Worm (Caenorhabditis elegans) whole organism, L3 larva: ENCODE measurements around the gene nceh-1.
A peak's percentile ranks its signal among the peaks of the same experiment; 100 is the strongest.

Experiments
- aly-2 ChIP-seq: fragments of 150-350 bp; optimal IDR thresholded peaks from 2 replicates; lab custom pipeline; 2014; ENCODE audit warnings: missing biosample characterization, missing genetic modification characterization
- ama-1 ChIP-seq: fragments of 150-350 bp; optimal IDR thresholded peaks from 2 replicates; lab custom pipeline; 2018
- ceh-16 ChIP-seq: sonication (generic microtip); optimal IDR thresholded peaks from 2 replicates; lab custom pipeline; 2017; ENCODE audit warnings: missing biosample characterization, missing genetic modification characterization
- ceh-28 ChIP-seq: fragments of 150-350 bp; optimal IDR thresholded peaks from 2 replicates; lab custom pipeline; 2014; ENCODE audit warnings: missing biosample characterization, missing genetic modification reagents, missing genetic modification characterization
- ceh-82 ChIP-seq: fragments of 150-350 bp; optimal IDR thresholded peaks from 2 replicates; lab custom pipeline; 2014; ENCODE audit warnings: missing biosample characterization, missing genetic modification characterization
- daf-12 ChIP-seq: fragments of 150-350 bp; optimal IDR thresholded peaks from 2 replicates; lab custom pipeline; 2014; ENCODE audit warnings: missing biosample characterization, missing genetic modification reagents, missing genetic modification characterization
- elt-1 ChIP-seq: fragments of 150-350 bp; optimal IDR thresholded peaks from 2 replicates; lab custom pipeline; 2014; ENCODE audit warnings: missing biosample characterization, missing genetic modification characterization
- elt-2 ChIP-seq: sonication (generic microtip); optimal IDR thresholded peaks from 2 replicates; lab custom pipeline; 2016; ENCODE audit warnings: missing genetic modification reagents, mild to moderate bottlenecking, missing genetic modification characterization, missing compliant biosample characterization
- elt-3 ChIP-seq, 3 experiments: fragments of 150-350 bp in 1 of 3; sonication (generic microtip) in 2 of 3; optimal IDR thresholded peaks; 2 replicates in 2 of 3; 4 replicates in 1 of 3; lab custom pipeline; 2014 to 2017; ENCODE audit warnings: missing biosample characterization in 3 of 3, missing genetic modification characterization in 3 of 3
- fkh-10 ChIP-seq: sonication (generic microtip); optimal IDR thresholded peaks from 2 replicates; lab custom pipeline; 2017; ENCODE audit warnings: missing biosample characterization, missing genetic modification reagents, missing genetic modification characterization
- jun-1 ChIP-seq: fragments of 150-350 bp; optimal IDR thresholded peaks from 2 replicates; lab custom pipeline; 2014; ENCODE audit warnings: missing biosample characterization, missing genetic modification reagents, missing genetic modification characterization
- nhr-11 ChIP-seq: fragments of 150-350 bp; optimal IDR thresholded peaks from 2 replicates; lab custom pipeline; 2014; ENCODE audit warnings: missing biosample characterization, missing genetic modification characterization
- nhr-12 ChIP-seq: fragments of 150-350 bp; optimal IDR thresholded peaks from 2 replicates; lab custom pipeline; 2014; ENCODE audit warnings: missing biosample characterization, missing genetic modification characterization
- nhr-23 ChIP-seq: fragments of 150-350 bp; optimal IDR thresholded peaks from 2 replicates; lab custom pipeline; 2014; ENCODE audit warnings: missing biosample characterization, missing genetic modification reagents, missing genetic modification characterization
- nhr-25 ChIP-seq: sonication (generic microtip); optimal IDR thresholded peaks from 2 replicates; lab custom pipeline; 2017; ENCODE audit warnings: missing biosample characterization, missing genetic modification characterization
- nhr-43 ChIP-seq: sonication (generic microtip); optimal IDR thresholded peaks from 2 replicates; lab custom pipeline; 2016; ENCODE audit warnings: mild to moderate bottlenecking, missing genetic modification characterization, missing compliant biosample characterization; ENCODE audit not compliant: poor library complexity, severe bottlenecking
- pha-4 ChIP-seq: fragments of 150-350 bp; optimal IDR thresholded peaks from 2 replicates; lab custom pipeline; 2014; ENCODE audit warnings: missing biosample characterization, missing genetic modification reagents, missing genetic modification characterization
- pqm-1 ChIP-seq: fragments of 150-350 bp; optimal IDR thresholded peaks from 2 replicates; lab custom pipeline; 2017; ENCODE audit warnings: missing biosample characterization, missing genetic modification characterization, inconsistent platforms
- skn-1 ChIP-seq: fragments of 150-350 bp; optimal IDR thresholded peaks from 2 replicates; lab custom pipeline; 2014; ENCODE audit warnings: missing biosample characterization, missing genetic modification characterization
- unc-39 ChIP-seq: sonication (generic microtip); optimal IDR thresholded peaks from 4 replicates; lab custom pipeline; 2017; ENCODE audit warnings: missing biosample characterization, missing genetic modification characterization
- unc-62 ChIP-seq: fragments of 150-350 bp; sonication (generic microtip); optimal IDR thresholded peaks from 4 replicates; lab custom pipeline; 2014; ENCODE audit warnings: missing biosample characterization, missing genetic modification reagents, missing genetic modification characterization
- zag-1 ChIP-seq: fragments of 150-350 bp; optimal IDR thresholded peaks from 2 replicates; lab custom pipeline; 2014; ENCODE audit warnings: missing biosample characterization, missing genetic modification characterization
- ztf-11 ChIP-seq: fragments of 150-350 bp; optimal IDR thresholded peaks from 2 replicates; lab custom pipeline; 2014; ENCODE audit warnings: missing biosample characterization, missing genetic modification characterization

Gene nceh-1

DNA sequence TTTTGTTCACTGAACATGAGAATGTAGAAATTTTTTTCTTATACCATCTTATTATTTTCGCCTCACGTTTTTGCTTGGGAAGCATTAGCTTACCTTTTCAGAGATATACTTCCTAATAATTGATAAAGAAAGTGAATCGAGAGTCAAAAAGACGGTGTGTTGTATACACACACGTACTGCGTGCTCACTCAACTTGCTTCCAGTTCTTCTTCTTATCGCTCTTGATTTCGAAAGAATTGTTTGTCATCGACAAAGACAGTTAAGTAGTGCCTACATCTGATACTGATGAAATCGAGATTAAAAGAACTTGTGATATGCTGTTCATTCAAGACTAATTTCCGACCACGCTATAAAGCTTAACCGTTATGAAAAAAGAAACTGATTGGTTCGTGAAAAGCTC lies 33.4 kb downstream of the nceh-1 start, which contains the start of gene C25F9.5:
TSS of gene C25F9.5 (minus strand) at position 195 of the 400 bp plus-strand sequence.
- TF ChIP-seq elt-3 (tag; optimal IDR thresholded peaks at IDR 0.05; lab: Kevin White, UChicago) (no peak), nhr-25 (tag; lab: Kevin White, UChicago) (no peak), jun-1 (tag; lab: Kevin White, UChicago) (peak; percentile 64), nhr-11 (no peak), pqm-1 (tag; lab: Kevin White, UChicago) (peak; percentile 58), elt-2 (tag; lab: Kevin White, UChicago) (peak; percentile 81), skn-1 (tag; lab: Kevin White, UChicago) (no peak), ztf-11 (tag; lab: Kevin White, UChicago) (no peak), pha-4 (tag; lab: Kevin White, UChicago) (peak; percentile 28), fkh-10 (GFP tag; lab: Kevin White, UChicago) (no peak), unc-39 (no peak), nhr-23 (tag; lab: Kevin White, UChicago) (no peak)

DNA sequence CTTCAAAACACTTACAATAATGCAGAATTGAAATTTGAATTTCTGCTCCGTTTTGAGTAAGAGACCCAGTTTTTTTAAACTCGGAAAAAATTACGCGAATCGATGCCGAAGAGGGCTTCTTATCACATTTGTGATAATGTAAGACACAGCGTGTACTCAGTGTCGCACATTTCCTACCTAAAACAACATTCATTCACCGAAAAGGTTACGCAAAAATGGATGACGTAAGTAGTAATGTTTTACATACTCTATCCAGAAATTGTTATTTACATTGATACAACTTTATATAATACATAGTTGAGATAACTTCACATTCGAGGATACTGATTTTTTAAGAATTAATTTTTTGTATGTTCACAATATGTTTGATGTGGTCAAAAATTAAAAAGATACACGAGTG lies 39.2 kb downstream of the nceh-1 start, which contains the start of the genes C25F9.4 and C25F9.9:
TSS of gene C25F9.4 (minus strand) at position 101 of the 400 bp plus-strand sequence.
TSS of gene C25F9.9 (plus strand) at position 137 of the 400 bp plus-strand sequence.
- TF ChIP-seq ceh-82 (tag; lab: Kevin White, UChicago) (no peak), ama-1 (no peak), elt-2 (tag; lab: Kevin White, UChicago) (peak; percentile 48), unc-39 (no peak)

- TF ChIP-seq zag-1 = no peak
- peak; percentile 42 for TF ChIP-seq elt-2 (tag; lab: Kevin White, UChicago)
Measured at ce11 chrV:19417836-19418235, 40.6 kb downstream of the nceh-1 start, which contains the start of gene C25F9.15. Gene C25F9.15 (plus strand): TSS chrV:19418136.

DNA sequence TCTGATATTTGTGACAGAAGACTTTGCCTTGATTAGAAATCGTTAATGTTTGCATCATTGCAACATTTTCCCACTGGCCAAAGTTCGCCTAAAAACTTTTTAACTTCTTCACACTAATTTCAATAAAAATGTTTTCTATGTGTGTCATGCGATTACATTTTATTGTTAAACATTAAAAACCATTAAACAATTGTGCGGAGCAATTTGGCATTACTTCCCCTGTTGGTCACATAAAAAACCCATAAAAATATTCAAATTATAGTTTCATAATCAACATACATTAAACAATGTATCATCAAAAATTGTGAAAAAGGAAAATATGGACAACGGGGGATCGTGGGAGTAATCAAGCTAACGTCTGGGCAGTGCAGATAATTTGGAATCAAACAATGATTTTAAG lies 42.1 kb downstream of the nceh-1 start:
- TF ChIP-seq elt-2 (tag; lab: Kevin White, UChicago) (peak; percentile 65), pqm-1 (tag; lab: Kevin White, UChicago) (peak; percentile 7)

DNA sequence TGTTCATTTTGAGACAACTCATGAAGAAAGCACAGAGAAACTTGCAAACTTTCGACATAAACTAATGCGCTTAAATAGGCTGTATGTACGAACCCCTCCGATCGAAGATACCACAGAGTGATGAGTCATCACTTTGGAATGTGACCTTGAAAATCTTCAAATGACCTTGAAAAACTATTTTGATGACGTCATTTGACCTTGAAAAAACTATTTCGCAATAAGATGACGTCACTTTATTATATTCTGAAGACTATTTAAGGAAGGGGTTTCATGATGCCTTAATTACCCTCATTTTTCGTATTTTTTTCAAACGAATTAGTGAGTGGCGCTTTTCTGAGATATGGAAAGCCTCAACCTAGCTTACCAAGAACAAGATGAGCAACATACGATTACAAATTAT lies 43.9 kb downstream of the nceh-1 start, which contains the start of gene C25F9.2:
TSS of gene C25F9.2 (plus strand) at position 341 of the 400 bp plus-strand sequence.
- TF ChIP-seq nhr-25 (tag; lab: Kevin White, UChicago) (peak; percentile 57), elt-1 (tag; lab: Kevin White, UChicago) (no peak)
- TF ChIP-seq, all 47 proteins: peak for 1

ce11 chrV:19428097-19428496 lies 50.9 kb downstream of the nceh-1 start:
- TF ChIP-seq ceh-28 (tag; lab: Kevin White, UChicago) (no peak), elt-1 (tag; lab: Kevin White, UChicago) (peak; percentile 86), nhr-25 (tag; lab: Kevin White, UChicago) (peak; percentile 29), nhr-43 (peak; percentile 27)

DNA sequence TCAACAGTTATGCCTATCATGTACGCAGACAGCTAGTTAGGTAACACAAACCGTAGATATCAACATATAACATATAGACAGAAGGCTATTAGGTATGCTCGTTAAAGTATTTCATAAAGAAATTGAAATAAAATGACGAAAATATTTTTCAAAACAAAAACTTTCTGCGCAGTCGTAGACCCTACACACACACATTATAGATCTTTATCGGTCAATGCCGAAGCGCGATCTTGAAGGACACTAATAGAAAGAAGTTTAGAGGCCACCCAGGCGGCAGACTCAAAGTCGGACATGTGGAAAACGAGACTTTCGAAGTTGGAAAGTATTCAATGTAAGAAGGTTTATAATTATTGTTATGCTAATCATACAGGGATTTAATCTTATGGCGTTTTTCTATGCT lies 51.7 kb downstream of the nceh-1 start:
- TF ChIP-seq nhr-23 (tag; lab: Kevin White, UChicago) (no peak), nhr-25 (tag; lab: Kevin White, UChicago) (peak; percentile 32), elt-1 (tag; lab: Kevin White, UChicago) (peak; percentile 95)

DNA sequence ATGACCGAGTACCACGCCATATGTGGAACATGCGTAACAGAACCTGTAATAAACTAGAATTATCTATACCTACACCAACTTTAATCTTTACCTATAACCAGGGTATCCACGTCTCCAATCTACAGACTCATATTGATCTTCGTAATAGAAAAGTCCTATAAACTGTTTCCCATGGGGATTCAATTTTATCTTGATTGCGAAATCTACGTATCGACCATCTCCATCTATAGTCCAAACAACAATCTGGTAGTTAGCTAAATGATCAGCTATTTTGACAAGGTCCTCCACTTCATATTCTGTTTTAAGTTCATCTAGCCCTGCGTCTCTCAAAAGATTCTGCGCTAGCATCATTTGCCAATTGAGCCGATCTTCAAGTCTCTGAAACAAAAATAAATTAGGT lies 52.4 kb downstream of the nceh-1 start:
- peak; percentile 53 for TF ChIP-seq nhr-25 (tag; lab: Kevin White, UChicago)
- TF ChIP-seq aly-2 (tag; lab: Kevin White, UChicago) = no peak
- TF ChIP-seq elt-1 (tag; lab: Kevin White, UChicago) = peak; percentile 99
- TF ChIP-seq ztf-11 (tag; lab: Kevin White, UChicago) = no peak
- TF ChIP-seq nhr-12 (tag; lab: Kevin White, UChicago) = no peak
- TF ChIP-seq nhr-43 = peak; percentile 21
- TF ChIP-seq daf-12 (tag; lab: Kevin White, UChicago) = no peak
- TF ChIP-seq fkh-10 (GFP tag; lab: Kevin White, UChicago) = no peak
- peak; percentile 28 for TF ChIP-seq nhr-23 (tag; lab: Kevin White, UChicago)
- TF ChIP-seq unc-62 (GFP tag; lab: Kevin White, UChicago) = no peak
- no peak for TF ChIP-seq ceh-16
